Worm (Caenorhabditis elegans): ENCODE data around the gene C08B6.6.
A peak's percentile ranks its signal among the peaks of the same experiment; 100 is the strongest.

The C08B6.6 gene

DNA sequence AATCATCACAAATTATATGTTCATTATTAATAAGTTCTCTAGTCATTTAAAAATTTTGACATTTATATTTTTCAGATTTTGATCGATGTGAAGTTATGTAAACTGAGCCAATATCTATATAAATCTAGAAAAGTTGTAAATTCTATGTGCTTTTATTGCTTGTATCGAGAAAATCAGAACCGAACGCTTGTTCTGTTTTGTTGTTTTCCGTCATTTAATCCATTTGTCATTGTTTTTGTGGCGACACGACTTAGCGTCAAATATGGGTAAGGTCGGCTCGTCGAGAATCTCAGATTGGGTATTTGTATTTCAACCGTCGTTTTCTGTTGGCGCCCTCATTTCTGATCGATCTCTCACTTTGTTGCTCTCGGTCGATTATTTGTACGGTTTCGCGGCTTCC lies 9.1 kb upstream of the C08B6.6 start, which contains the start of gene cht-5:
TSS of gene cht-5 (plus strand) at position 301 of the 400 bp plus-strand sequence.
- TF ChIP-seq ZK546.5 (tag; optimal IDR thresholded peaks at IDR 0.05), result no peak
- no peak for TF ChIP-seq ama-1 (optimal IDR thresholded peaks at IDR 0.05)
- TF ChIP-seq nhr-28 (tag; optimal IDR thresholded peaks at IDR 0.05), result no peak
- no peak for TF ChIP-seq fkh-2 (tag; optimal IDR thresholded peaks at IDR 0.05)
- no peak for TF ChIP-seq ztf-4 (tag; optimal IDR thresholded peaks at IDR 0.05)

DNA sequence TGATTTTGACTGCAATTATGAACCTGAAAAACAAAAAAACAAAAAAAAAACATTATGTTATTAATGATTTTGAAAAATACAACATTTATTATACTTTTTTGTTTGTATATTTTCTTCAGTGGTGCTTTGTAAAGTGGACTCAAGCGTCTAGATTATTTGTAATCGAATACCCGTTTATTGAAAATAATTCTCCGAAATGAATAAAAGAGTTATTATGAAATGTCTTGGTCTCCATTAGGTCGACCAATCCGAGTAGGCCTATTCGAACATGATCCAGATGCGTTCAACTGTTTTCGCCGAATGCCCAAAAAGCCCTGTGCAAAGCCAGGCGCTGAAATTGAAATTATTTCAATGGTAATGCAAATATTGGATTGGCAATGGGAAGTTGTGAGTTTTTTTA lies 6.0 kb upstream of the C08B6.6 start, which contains the start of gene C08B6.5:
TSS of gene C08B6.5 (plus strand) at position 301 of the 400 bp plus-strand sequence.
- no peak for TF ChIP-seq nhr-76 (tag; optimal IDR thresholded peaks at IDR 0.05)
- no peak for TF ChIP-seq elt-1 (tag; optimal IDR thresholded peaks at IDR 0.05)
- no peak for TF ChIP-seq elt-3 (tag; optimal IDR thresholded peaks at IDR 0.05)
- TF ChIP-seq nhr-237 (tag; optimal IDR thresholded peaks at IDR 0.05), result no peak
- no peak for TF ChIP-seq lin-39 (tag; optimal IDR thresholded peaks at IDR 0.05)
- TF ChIP-seq ztf-11 (tag; optimal IDR thresholded peaks at IDR 0.05), result no peak
- no peak for TF ChIP-seq ama-1 (optimal IDR thresholded peaks at IDR 0.05)
- no peak for TF ChIP-seq eor-1 (tag; optimal IDR thresholded peaks at IDR 0.05)
- TF ChIP-seq ceh-82 (tag; optimal IDR thresholded peaks at IDR 0.05), result no peak
- TF ChIP-seq aly-2 (tag; optimal IDR thresholded peaks at IDR 0.05), result no peak
- no peak for TF ChIP-seq unc-39 (tag; optimal IDR thresholded peaks at IDR 0.05)

DNA sequence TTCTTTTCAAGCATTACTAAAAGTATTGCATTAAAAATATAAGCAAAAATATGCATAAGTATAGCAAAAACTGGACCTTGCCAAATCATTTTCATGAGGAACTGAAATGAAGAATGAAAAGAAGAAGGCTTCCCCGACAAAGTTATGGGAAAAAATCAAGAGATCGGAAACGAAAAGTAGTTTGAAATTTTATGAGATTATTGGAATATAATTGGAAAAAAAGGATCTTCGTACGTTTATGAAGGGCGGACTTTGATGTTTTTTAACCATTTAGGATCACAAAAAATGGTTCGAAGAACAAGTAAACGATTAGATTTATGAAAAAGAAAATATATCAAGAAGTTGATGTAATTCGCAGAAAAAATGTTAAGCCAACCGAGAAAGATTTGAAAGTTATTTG lies 2.5 kb upstream of the C08B6.6 start, which contains the start of gene srxa-18:
TSS of gene srxa-18 (minus strand) at position 100 of the 400 bp plus-strand sequence.
- no peak for TF ChIP-seq tbx-2 (tag; optimal IDR thresholded peaks at IDR 0.05)
- no peak for TF ChIP-seq fkh-10 (GFP tag; optimal IDR thresholded peaks at IDR 0.05)
- TF ChIP-seq ceh-28 (tag; optimal IDR thresholded peaks at IDR 0.05), result no peak
- TF ChIP-seq egl-27 (tag; optimal IDR thresholded peaks at IDR 0.05), result no peak
- TF ChIP-seq fos-1 (tag; optimal IDR thresholded peaks at IDR 0.05), result no peak
- no peak for TF ChIP-seq lsy-12 (tag; optimal IDR thresholded peaks at IDR 0.05)
- TF ChIP-seq aly-2 (tag; optimal IDR thresholded peaks at IDR 0.05), result no peak
- TF ChIP-seq nhr-28 (tag; optimal IDR thresholded peaks at IDR 0.05), result no peak
- no peak for TF ChIP-seq zag-1 (tag; optimal IDR thresholded peaks at IDR 0.05)
- no peak for TF ChIP-seq nhr-77 (tag; optimal IDR thresholded peaks at IDR 0.05)
- TF ChIP-seq lin-39 (tag; optimal IDR thresholded peaks at IDR 0.05), result no peak
- no peak for TF ChIP-seq ztf-4 (tag; optimal IDR thresholded peaks at IDR 0.05)

DNA sequence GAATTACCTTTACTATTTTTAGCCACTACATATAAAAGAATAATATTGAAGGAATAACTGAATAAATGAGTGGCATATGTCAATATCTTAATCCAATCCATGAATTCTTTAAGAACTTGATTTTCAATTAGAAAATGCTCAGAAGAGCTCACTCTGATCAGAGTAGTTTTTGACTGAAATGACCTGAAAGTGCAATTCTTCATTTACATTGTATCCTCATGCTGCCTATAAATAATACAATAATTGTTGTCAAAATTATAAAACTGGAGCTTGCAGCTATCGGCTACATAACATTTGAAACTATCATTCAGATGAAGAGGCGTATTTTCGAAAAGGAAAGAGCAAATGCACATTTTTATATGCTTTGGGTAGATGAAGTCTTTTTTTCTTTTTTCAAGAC lies 754 bp upstream of the C08B6.6 start, which contains the start of gene srxa-19:
TSS of gene srxa-19 (minus strand) at position 101 of the 400 bp plus-strand sequence.
- TF ChIP-seq egl-27 (tag; optimal IDR thresholded peaks at IDR 0.05) (no peak), nhr-11 (tag; optimal IDR thresholded peaks at IDR 0.05) (no peak), ama-1 (optimal IDR thresholded peaks at IDR 0.05) (no peak), fos-1 (tag; optimal IDR thresholded peaks at IDR 0.05) (no peak), unc-39 (tag; optimal IDR thresholded peaks at IDR 0.05) (no peak), sea-2 (GFP tag; optimal IDR thresholded peaks at IDR 0.05) (no peak)

DNA sequence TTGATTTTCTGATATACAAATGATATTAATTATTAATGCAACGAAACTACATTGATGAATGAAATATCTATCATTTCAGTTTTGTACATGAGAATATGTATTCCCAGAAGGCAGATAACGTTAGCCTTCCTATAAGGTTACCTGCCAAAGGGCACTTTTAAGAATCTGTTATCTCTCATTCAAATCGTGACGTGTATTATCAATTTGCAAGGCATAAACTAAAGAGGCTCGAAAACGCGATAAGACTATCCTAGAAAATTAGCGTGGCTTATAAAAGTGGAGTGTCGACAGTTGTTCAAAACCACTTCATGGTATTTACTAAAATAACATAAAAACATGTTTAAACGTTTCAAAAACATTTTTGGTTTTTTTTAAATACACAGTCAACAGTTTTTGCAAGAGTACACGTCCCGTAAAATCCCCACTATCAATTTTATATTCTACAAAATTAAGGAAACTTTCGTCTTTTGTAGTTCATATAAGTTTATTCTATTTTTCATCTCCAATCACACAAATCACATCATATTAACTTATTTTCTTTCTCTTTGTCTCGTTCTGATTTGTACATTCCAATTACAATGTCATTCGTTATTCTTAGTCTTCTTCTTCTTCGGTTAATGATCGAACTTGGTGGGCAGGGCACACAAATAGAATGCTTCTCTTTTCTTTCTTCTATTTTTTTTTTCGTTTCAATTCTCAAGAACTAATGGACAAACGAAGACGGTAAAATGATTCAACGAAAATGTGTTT lies 1.6 kb downstream of the C08B6.6 start, which contains the start of gene C08B6.10:
TSS of gene C08B6.10 (plus strand) at position 700 of the 750 bp plus-strand sequence.
- TF ChIP-seq elt-2 (tag; optimal IDR thresholded peaks at IDR 0.05) (peak; percentile 68), pqm-1 (tag; optimal IDR thresholded peaks at IDR 0.05) (no peak), nhr-237 (tag; optimal IDR thresholded peaks at IDR 0.05) (no peak)

DNA sequence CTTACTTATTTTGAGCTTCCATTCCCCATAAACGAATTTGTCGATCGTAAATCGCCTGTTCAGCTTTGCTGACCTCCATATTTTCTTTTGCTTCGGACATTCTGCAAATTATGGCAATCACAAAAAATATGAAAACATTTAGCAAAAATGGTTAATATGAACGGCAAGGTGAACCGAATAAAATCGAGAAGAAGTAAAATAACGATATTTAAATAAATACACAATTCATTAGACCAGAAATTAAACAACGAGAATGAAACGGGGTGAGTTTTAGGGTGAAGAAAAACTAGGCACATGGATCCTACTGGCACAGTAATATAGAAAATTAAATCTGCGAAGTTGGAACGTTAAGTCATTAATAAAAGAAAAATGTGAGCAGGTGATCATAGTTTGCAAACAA lies 6.8 kb downstream of the C08B6.6 start, which contains the start of gene aos-1:
TSS of gene aos-1 (minus strand) at position 101 of the 400 bp plus-strand sequence.
- TF ChIP-seq nhr-76 (tag; optimal IDR thresholded peaks at IDR 0.05), result no peak
- no peak for TF ChIP-seq R02D3.7 (tag; optimal IDR thresholded peaks at IDR 0.05)
- no peak for TF ChIP-seq pqm-1 (tag; optimal IDR thresholded peaks at IDR 0.05)
- TF ChIP-seq hmg-11 (tag; optimal IDR thresholded peaks at IDR 0.05), result no peak
- TF ChIP-seq ceh-9 (tag; optimal IDR thresholded peaks at IDR 0.05), result no peak
- TF ChIP-seq nhr-28 (tag; optimal IDR thresholded peaks at IDR 0.05), result no peak
- no peak for TF ChIP-seq ceh-16 (tag; optimal IDR thresholded peaks at IDR 0.05)

Data from whole organism, L3 larva.